Worm (Caenorhabditis elegans) whole organism, L1 larva: ENCODE measurements around the gene lips-1.

Source experiments
- alr-1 ChIP-seq: fragments of 200-800 bp; sonication (Bioruptor generic); optimal IDR thresholded peaks from 2 replicates; lab custom pipeline; 2018; ENCODE audit warnings: borderline replicate concordance, mild to moderate bottlenecking, missing genetic modification characterization, missing compliant biosample characterization
- ceh-82 ChIP-seq, 3 experiments: fragments of 150-350 bp in 1 of 3; sonication (generic microtip) in 2 of 3; optimal IDR thresholded peaks; 2 replicates each; lab custom pipeline; 2014 to 2017; ENCODE audit warnings: missing biosample characterization in 3 of 3, missing genetic modification characterization in 3 of 3
- ceh-88 ChIP-seq: fragments of 200-800 bp; sonication (Bioruptor generic); IDR thresholded peaks from 2 replicates; pipeline ENCODE4 v1.3.6; 2022; ENCODE audit warnings: missing genetic modification characterization, missing compliant biosample characterization
- ceh-90 ChIP-seq: sonication (generic microtip); optimal IDR thresholded peaks from 2 replicates; lab custom pipeline; 2016; ENCODE audit warnings: missing genetic modification characterization, missing compliant biosample characterization
- dpl-1 ChIP-seq, 3 experiments: fragments of 150-350 bp in 2 of 3; sonication (generic microtip) in 1 of 3; optimal IDR thresholded peaks; 2 replicates each; lab custom pipeline; 2014 to 2017; ENCODE audit warnings: missing biosample characterization in 3 of 3, missing genetic modification characterization in 3 of 3, missing genetic modification reagents in 3 of 3
- dsc-1 ChIP-seq: sonication (generic microtip); optimal IDR thresholded peaks from 2 replicates; lab custom pipeline; 2016; ENCODE audit warnings: mild to moderate bottlenecking, missing genetic modification characterization, missing compliant biosample characterization
- efl-1 ChIP-seq, 4 experiments: fragments of 150-350 bp; optimal IDR thresholded peaks in 3 of 4; peaks in 1 of 4; 1 replicate in 1 of 4; 2 replicates in 3 of 4; lab custom pipeline; 2014; ENCODE audit warnings: missing biosample characterization in 2 of 4, missing genetic modification characterization in 2 of 4, missing genetic modification reagents in 2 of 4
- egl-13 ChIP-seq: sonication (generic microtip); optimal IDR thresholded peaks from 2 replicates; lab custom pipeline; 2016; ENCODE audit warnings: missing genotype, missing genetic modification reagents, missing genetic modification characterization, missing compliant biosample characterization
- egl-27 ChIP-seq, 2 experiments: fragments of 150-350 bp in 1 of 2; sonication (generic microtip); optimal IDR thresholded peaks; 3 replicates each; lab custom pipeline; 2017 to 2018; ENCODE audit warnings: missing biosample characterization in 2 of 2, missing genetic modification characterization in 2 of 2, missing genetic modification reagents in 2 of 2
- elt-3 ChIP-seq, 6 experiments: fragments of 150-350 bp in 1 of 6; sonication (generic microtip); optimal IDR thresholded peaks; 2 replicates each; lab custom pipeline; 2017 to 2018; ENCODE audit warnings: missing biosample characterization in 6 of 6, missing genetic modification characterization in 6 of 6, inconsistent platforms in 1 of 6
- fkh-8 ChIP-seq: sonication (generic microtip); optimal IDR thresholded peaks from 2 replicates; lab custom pipeline; 2016; ENCODE audit warnings: mild to moderate bottlenecking, missing genetic modification characterization, missing compliant biosample characterization
- hlh-4 ChIP-seq: sonication (generic microtip); optimal IDR thresholded peaks from 2 replicates; lab custom pipeline; 2016; ENCODE audit warnings: mild to moderate bottlenecking, missing genetic modification characterization, missing compliant biosample characterization
- hpl-2 ChIP-seq: fragments of 150-350 bp; optimal IDR thresholded peaks from 2 replicates; lab custom pipeline; 2014; ENCODE audit warnings: missing biosample characterization, missing genetic modification reagents, missing genetic modification characterization
- irx-1 ChIP-seq: sonication (generic microtip); optimal IDR thresholded peaks from 2 replicates; lab custom pipeline; 2016; ENCODE audit warnings: missing genetic modification characterization, missing compliant biosample characterization
- isw-1 ChIP-seq: fragments of 200-800 bp; sonication (Bioruptor generic); IDR thresholded peaks from 2 replicates; pipeline ENCODE4 v1.3.6; 2022; ENCODE audit warnings: missing genetic modification characterization, missing compliant biosample characterization
- lin-13 ChIP-seq: fragments of 150-350 bp; optimal IDR thresholded peaks from 2 replicates; lab custom pipeline; 2014; ENCODE audit warnings: missing biosample characterization, missing genetic modification reagents, missing genetic modification characterization
- lin-14 ChIP-seq: fragments of 200-800 bp; sonication (Bioruptor generic); optimal IDR thresholded peaks from 2 replicates; lab custom pipeline; 2018; ENCODE audit warnings: mild to moderate bottlenecking, missing genetic modification characterization, moderate library complexity, missing compliant biosample characterization
- lin-15B ChIP-seq: fragments of 150-350 bp; sonication (generic microtip); optimal IDR thresholded peaks from 3 replicates; lab custom pipeline; 2014; ENCODE audit warnings: missing biosample characterization, missing genetic modification characterization
- lin-35 ChIP-seq, 2 experiments: fragments of 150-350 bp; optimal IDR thresholded peaks; 2 replicates each; lab custom pipeline; 2014; ENCODE audit warnings: missing biosample characterization in 2 of 2, missing genetic modification characterization in 2 of 2, missing genetic modification reagents in 2 of 2
- mab-9 ChIP-seq: fragments of 200-800 bp; sonication (Bioruptor generic); IDR thresholded peaks from 2 replicates; pipeline ENCODE4 v1.3.6; 2022; ENCODE audit warnings: missing genetic modification reagents, missing genetic modification characterization, missing compliant biosample characterization
- mdl-1 ChIP-seq, 2 experiments: fragments of 150-350 bp; optimal IDR thresholded peaks; 2 replicates each; lab custom pipeline; 2014 to 2017; ENCODE audit warnings: missing biosample characterization in 2 of 2, missing genetic modification characterization in 2 of 2, inconsistent platforms in 1 of 2
- mef-2 ChIP-seq: fragments of 150-350 bp; optimal IDR thresholded peaks from 2 replicates; lab custom pipeline; 2014; ENCODE audit warnings: missing biosample characterization, missing genetic modification characterization
- mep-1 ChIP-seq: fragments of 150-350 bp; optimal IDR thresholded peaks from 2 replicates; lab custom pipeline; 2014; ENCODE audit warnings: missing biosample characterization, missing genetic modification characterization
- nhr-11 ChIP-seq: fragments of 150-350 bp; optimal IDR thresholded peaks from 2 replicates; lab custom pipeline; 2014; ENCODE audit warnings: missing biosample characterization, missing genetic modification characterization
- nhr-12 ChIP-seq: sonication (generic microtip); optimal IDR thresholded peaks from 2 replicates; lab custom pipeline; 2017; ENCODE audit warnings: missing biosample characterization, missing genetic modification characterization
- nhr-19 ChIP-seq: fragments of 200-800 bp; sonication (Bioruptor generic); conservative IDR thresholded peaks from 2 replicates; pipeline ENCODE4 v1.3.6; 2022; ENCODE audit warnings: missing genetic modification characterization, missing compliant biosample characterization
- nhr-20 ChIP-seq: sonication (generic microtip); optimal IDR thresholded peaks from 2 replicates; lab custom pipeline; 2016; ENCODE audit warnings: mild to moderate bottlenecking, missing genetic modification characterization, missing compliant biosample characterization
- nhr-28 ChIP-seq: fragments of 150-350 bp; optimal IDR thresholded peaks from 2 replicates; lab custom pipeline; 2014; ENCODE audit warnings: missing biosample characterization, missing genetic modification characterization
- nhr-71 ChIP-seq: sonication (generic microtip); optimal IDR thresholded peaks from 2 replicates; lab custom pipeline; 2016; ENCODE audit warnings: mild to moderate bottlenecking, missing genetic modification characterization, moderate library complexity, missing compliant biosample characterization
- nhr-76 ChIP-seq: sonication (generic microtip); optimal IDR thresholded peaks from 2 replicates; lab custom pipeline; 2017; ENCODE audit warnings: missing biosample characterization, missing genetic modification characterization
- nhr-77 ChIP-seq: fragments of 150-350 bp; optimal IDR thresholded peaks from 2 replicates; lab custom pipeline; 2014; ENCODE audit warnings: missing biosample characterization, missing genetic modification characterization
- nhr-84 ChIP-seq: sonication (generic microtip); optimal IDR thresholded peaks from 2 replicates; lab custom pipeline; 2017; ENCODE audit warnings: missing biosample characterization, missing genetic modification characterization
- nhr-85 ChIP-seq: sonication (generic microtip); peaks from one replicate; lab custom pipeline; 2016; ENCODE audit warnings: missing genetic modification characterization, inconsistent platforms, missing compliant biosample characterization
- nhr-90 ChIP-seq: sonication (generic microtip); optimal IDR thresholded peaks from 2 replicates; lab custom pipeline; 2016; ENCODE audit warnings: mild to moderate bottlenecking, missing genetic modification characterization, missing compliant biosample characterization; ENCODE audit not compliant: poor library complexity
- rnt-1 ChIP-seq: sonication (generic microtip); optimal IDR thresholded peaks from 2 replicates; lab custom pipeline; 2016; ENCODE audit warnings: mild to moderate bottlenecking, missing genetic modification characterization, moderate library complexity, missing compliant biosample characterization
- skn-1 ChIP-seq: fragments of 150-350 bp; optimal IDR thresholded peaks from 2 replicates; lab custom pipeline; 2014; ENCODE audit warnings: missing biosample characterization, missing genetic modification characterization
- snpc-4 ChIP-seq: fragments of 150-350 bp; optimal IDR thresholded peaks from 2 replicates; lab custom pipeline; 2014; ENCODE audit warnings: missing biosample characterization, missing genetic modification characterization
- snu-23 ChIP-seq: sonication (generic microtip); optimal IDR thresholded peaks from 2 replicates; lab custom pipeline; 2016; ENCODE audit warnings: missing genetic modification characterization, missing compliant biosample characterization
- tbx-2 ChIP-seq: sonication (generic microtip); optimal IDR thresholded peaks from 2 replicates; lab custom pipeline; 2016; ENCODE audit warnings: missing genetic modification characterization, missing compliant biosample characterization
- tlp-1 ChIP-seq: fragments of 150-350 bp; optimal IDR thresholded peaks from 2 replicates; lab custom pipeline; 2014; ENCODE audit warnings: missing biosample characterization, missing genetic modification characterization
- unc-130 ChIP-seq: fragments of 150-350 bp; optimal IDR thresholded peaks from 2 replicates; lab custom pipeline; 2017; ENCODE audit warnings: missing biosample characterization, missing genetic modification characterization, inconsistent platforms
- unc-62 ChIP-seq: fragments of 150-350 bp; optimal IDR thresholded peaks from 2 replicates; lab custom pipeline; 2014; ENCODE audit warnings: missing biosample characterization, missing genetic modification reagents, missing genetic modification characterization
- unc-86 ChIP-seq: sonication (generic microtip); optimal IDR thresholded peaks from 2 replicates; lab custom pipeline; 2016; ENCODE audit warnings: missing genetic modification characterization, missing compliant biosample characterization
- unc-98 ChIP-seq: fragments of 200-800 bp; sonication (Bioruptor generic); IDR thresholded peaks from 2 replicates; pipeline ENCODE4 v1.3.6; 2022; ENCODE audit warnings: missing genetic modification characterization, missing compliant biosample characterization
- zag-1 ChIP-seq: fragments of 150-350 bp; optimal IDR thresholded peaks from 2 replicates; lab custom pipeline; 2014; ENCODE audit warnings: missing biosample characterization, missing genetic modification characterization
- zip-4 ChIP-seq: fragments of 200-800 bp; sonication (Bioruptor generic); optimal IDR thresholded peaks from 2 replicates; lab custom pipeline; 2018; ENCODE audit warnings: mild to moderate bottlenecking, missing genetic modification characterization, moderate library complexity, missing compliant biosample characterization
- ztf-11 ChIP-seq, 2 experiments: sonication (generic microtip); optimal IDR thresholded peaks; 2 replicates each; lab custom pipeline; 2016 to 2017; ENCODE audit warnings: missing genetic modification characterization in 2 of 2, missing biosample characterization in 1 of 2, missing compliant biosample characterization in 1 of 2
- ztf-4 ChIP-seq: fragments of 150-350 bp; optimal IDR thresholded peaks from 2 replicates; lab custom pipeline; 2014; ENCODE audit warnings: missing biosample characterization, missing genetic modification characterization

The lips-1 gene

DNA sequence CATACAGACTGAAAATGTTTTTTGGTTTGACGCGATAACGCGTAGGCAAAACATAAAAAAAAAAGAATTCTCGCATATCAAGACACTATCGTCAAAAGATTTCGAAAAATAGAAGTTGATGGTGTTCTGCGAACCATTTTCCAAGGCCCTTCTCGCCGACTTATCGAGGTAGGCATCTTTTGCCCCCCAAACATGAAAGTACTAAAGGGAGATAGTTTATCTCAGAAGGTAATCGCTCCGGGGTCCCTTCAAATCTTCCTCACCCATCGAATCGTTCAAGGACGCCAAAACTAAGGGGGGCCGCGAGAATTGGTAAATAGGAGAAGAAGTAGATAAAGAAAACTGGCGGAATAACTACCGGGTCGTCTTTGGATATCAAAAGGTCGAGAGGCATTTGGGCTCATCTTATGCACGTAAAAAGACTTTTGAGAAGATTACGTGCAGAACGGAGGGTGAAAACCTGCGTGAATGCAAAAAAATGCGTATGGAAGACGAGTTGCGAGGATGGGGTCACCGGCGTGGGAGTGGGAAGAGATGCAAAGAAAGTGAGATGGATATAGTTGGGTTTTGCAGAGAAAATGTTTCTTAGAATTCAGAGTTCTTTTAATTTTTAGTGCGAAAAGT is 18.9 kb downstream of the lips-1 start (continued):
- no peak for TF ChIP-seq tlp-1
- no peak for TF ChIP-seq lin-15B (tag; lab: Kevin White, UChicago)
- TF ChIP-seq nhr-85 = peak; percentile 97
- no peak for TF ChIP-seq ztf-11 (tag; optimal IDR thresholded peaks at IDR 0.05; lab: Kevin White, UChicago)
- TF ChIP-seq hlh-4 (tag; lab: Kevin White, UChicago) = no peak
- TF ChIP-seq unc-130 (tag; lab: Kevin White, UChicago) = no peak
- no peak for TF ChIP-seq zag-1 (tag; lab: Kevin White, UChicago)
- TF ChIP-seq nhr-77 (tag; lab: Kevin White, UChicago) = no peak
- TF ChIP-seq rnt-1 (tag; lab: Kevin White, UChicago) = peak; percentile 25
- peak; percentile 20 for TF ChIP-seq fkh-8
- TF ChIP-seq nhr-20 (tag; lab: Kevin White, UChicago) = peak; percentile 50
- TF ChIP-seq dpl-1 (GFP tag; optimal IDR thresholded peaks at IDR 0.05; lab: Kevin White, UChicago) = no peak
- peak; percentile 47 for TF ChIP-seq nhr-90 (tag; lab: Kevin White, UChicago)
- no peak for TF ChIP-seq elt-3 (tag; optimal IDR thresholded peaks at IDR 0.05; lab: Kevin White, UChicago)
- no peak for TF ChIP-seq lin-35 (GFP tag; optimal IDR thresholded peaks at IDR 0.05; lab: Kevin White, UChicago)
- no peak for TF ChIP-seq unc-62 (GFP tag; lab: Kevin White, UChicago)
- no peak for TF ChIP-seq tbx-2
- TF ChIP-seq nhr-76 (tag; lab: Kevin White, UChicago) = no peak
- no peak for TF ChIP-seq alr-1 (tag; lab: Kevin White, UChicago)
- TF ChIP-seq, all 84 proteins: peak for 11

DNA sequence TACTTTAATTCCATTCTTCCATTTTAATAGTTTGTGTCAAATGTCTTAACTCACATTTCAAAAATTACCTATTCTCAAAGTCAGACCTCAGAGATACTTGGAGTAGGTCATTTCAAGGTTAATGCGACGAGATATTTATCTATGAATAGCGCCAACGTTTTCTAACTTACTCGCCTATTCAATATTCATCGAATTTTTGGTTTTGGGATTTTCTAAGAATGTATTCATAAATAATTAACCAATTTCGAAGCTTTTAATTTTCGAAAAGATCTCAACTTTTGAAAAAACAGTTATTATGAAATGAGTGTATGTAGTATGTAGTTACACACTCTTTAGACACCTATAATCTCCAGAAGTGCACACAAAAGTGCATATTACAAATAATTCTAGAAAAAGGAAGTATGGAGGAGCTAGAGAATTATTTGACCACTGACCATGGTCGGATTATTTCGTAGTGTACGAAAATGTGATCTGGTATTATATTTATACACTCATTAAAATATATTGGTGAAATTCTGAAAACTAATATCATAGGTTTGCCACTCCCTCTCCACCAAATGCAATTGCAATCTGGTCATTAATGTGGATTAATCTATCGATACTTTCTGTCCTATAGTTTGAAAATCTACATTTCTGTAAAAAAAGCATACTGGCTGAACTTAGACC is 20.0 kb downstream of the lips-1 start:
- no peak for TF ChIP-seq nhr-28
- no peak for TF ChIP-seq rnt-1 (tag; lab: Kevin White, UChicago)
- no peak for TF ChIP-seq tlp-1
- TF ChIP-seq nhr-76 (tag; lab: Kevin White, UChicago) = no peak
- TF ChIP-seq unc-98 (GFP tag; lab: Robert Waterston, UW) = no peak
- no peak for TF ChIP-seq mdl-1 (tag; optimal IDR thresholded peaks at IDR 0.05; lab: Kevin White, UChicago)
- no peak for TF ChIP-seq nhr-11 (tag; lab: Kevin White, UChicago)
- TF ChIP-seq lin-14 (GFP tag; lab: Kevin White, UChicago) = peak; percentile 4
- TF ChIP-seq snu-23 = no peak
- TF ChIP-seq egl-27 (tag; optimal IDR thresholded peaks at IDR 0.05; lab: Kevin White, UChicago) = no peak
- TF ChIP-seq mab-9 (GFP tag; lab: Robert Waterston, UW) = no peak
- TF ChIP-seq zip-4 (GFP tag; lab: Kevin White, UChicago) = no peak
- no peak for TF ChIP-seq isw-1 (GFP tag; lab: Robert Waterston, UW)
- no peak for TF ChIP-seq dpl-1 (GFP tag; optimal IDR thresholded peaks at IDR 0.05; lab: Kevin White, UChicago)
- no peak for TF ChIP-seq efl-1 (optimal IDR thresholded peaks at IDR 0.05; lab: Kevin White, UChicago)
- peak in 1 of 2 experiments; percentile 25 for TF ChIP-seq efl-1 (GFP tag; optimal IDR thresholded peaks at IDR 0.05 in 1 of 2; lab: Kevin White, UChicago)
- no peak for TF ChIP-seq zag-1 (tag; lab: Kevin White, UChicago)
- TF ChIP-seq nhr-77 (tag; lab: Kevin White, UChicago) = no peak
- TF ChIP-seq nhr-19 = no peak
- no peak for TF ChIP-seq ztf-4
- no peak for TF ChIP-seq snpc-4 (tag; lab: Kevin White, UChicago)
- TF ChIP-seq egl-13 (tag; lab: Kevin White, UChicago) = no peak
- TF ChIP-seq irx-1 = no peak
- TF ChIP-seq nhr-84 (tag; lab: Kevin White, UChicago) = no peak
- no peak for TF ChIP-seq lin-35 (GFP tag; optimal IDR thresholded peaks at IDR 0.05; lab: Kevin White, UChicago)
- peak; percentile 51 for TF ChIP-seq unc-86 (tag; lab: Kevin White, UChicago)
- TF ChIP-seq lin-13 (GFP tag; lab: Kevin White, UChicago) = no peak
- no peak for TF ChIP-seq ceh-82 (tag; optimal IDR thresholded peaks at IDR 0.05; lab: Kevin White, UChicago)
- TF ChIP-seq skn-1 (tag; lab: Kevin White, UChicago) = no peak
- no peak for TF ChIP-seq ceh-90 (tag; lab: Kevin White, UChicago)
- TF ChIP-seq hlh-4 (tag; lab: Kevin White, UChicago) = no peak
- TF ChIP-seq dsc-1 (tag; lab: Kevin White, UChicago) = peak; percentile 74
- TF ChIP-seq ceh-88 (GFP tag; lab: Robert Waterston, UW) = no peak
- TF ChIP-seq nhr-71 = peak; percentile 22
- no peak for TF ChIP-seq mef-2
- no peak for TF ChIP-seq nhr-12 (tag; lab: Kevin White, UChicago)
- TF ChIP-seq unc-130 (tag; lab: Kevin White, UChicago) = no peak
- TF ChIP-seq hpl-2 (GFP tag; lab: Kevin White, UChicago) = no peak
- peak; percentile 13 for TF ChIP-seq mep-1 (tag; lab: Kevin White, UChicago)
- TF ChIP-seq lin-15B (tag; lab: Kevin White, UChicago) = no peak
